Worm (Caenorhabditis elegans): ENCODE results near the gene srw-43.

DNA sequence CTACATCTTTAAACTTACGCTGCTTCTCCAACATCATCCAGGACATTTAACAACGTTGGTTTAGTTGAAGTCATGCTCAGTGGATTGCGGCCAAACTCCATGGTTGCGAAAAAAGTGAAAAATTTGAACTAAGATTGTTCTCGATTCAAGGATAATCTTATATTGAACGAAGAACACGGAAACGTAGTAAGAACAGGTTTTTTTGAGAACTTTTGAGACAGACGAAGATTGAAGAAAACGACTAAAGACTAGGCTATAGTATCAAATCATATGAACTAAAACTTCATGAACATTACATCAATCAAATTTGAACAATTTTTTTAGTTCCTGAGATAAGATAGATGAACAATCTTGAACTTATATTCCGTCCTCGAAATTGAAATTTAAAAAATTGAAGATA, 38.7 kb upstream of the srw-43 start, which contains the start of gene W06G6.10:
- TF ChIP-seq egl-27 (tag; optimal IDR thresholded peaks at IDR 0.05): no peak
- no peak for TF ChIP-seq unc-130 (GFP tag; optimal IDR thresholded peaks at IDR 0.05)
- no peak for TF ChIP-seq ama-1 (optimal IDR thresholded peaks at IDR 0.05)
- no peak for TF ChIP-seq daf-19 (GFP tag; conservative IDR thresholded peaks at IDR 0.05)
- TF ChIP-seq jun-1 (tag; optimal IDR thresholded peaks at IDR 0.05): no peak
